Fruit fly (Drosophila melanogaster): ENCODE results near the gene comm2.

The comm2 gene

DNA sequence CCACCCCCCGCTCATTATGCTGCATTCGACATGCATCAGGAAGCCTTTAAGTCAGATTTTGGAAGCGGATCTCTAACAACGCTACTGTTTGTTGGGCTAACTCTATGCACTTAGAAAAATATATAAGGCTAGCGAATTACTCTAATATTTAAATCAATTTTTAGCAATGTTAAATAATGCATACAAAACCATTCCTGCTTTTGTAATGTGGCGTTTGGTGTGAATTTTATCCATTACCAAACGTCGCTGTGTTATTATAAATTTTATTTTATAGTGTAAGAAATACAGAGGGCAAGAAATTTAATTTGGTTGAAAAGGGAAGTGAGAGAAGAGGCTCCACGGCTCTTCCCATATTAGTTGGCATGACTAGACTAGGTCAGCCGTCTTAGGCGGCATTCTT is 26.9 kb downstream of the comm2 start (continued):
- TF ChIP-seq CG8290 (GFP tag; optimal IDR thresholded peaks at IDR 0.05) (no peak), CG8290 (tag; optimal IDR thresholded peaks at IDR 0.05) (no peak), Opbp (GFP tag; IDR thresholded peaks at IDR 0.05; ENCODE audit: partially characterized antibody) (no peak), nom (GFP tag; optimal IDR thresholded peaks at IDR 0.05) (no peak), Dll (GFP tag; IDR thresholded peaks at IDR 0.05; ENCODE audit: partially characterized antibody) (no peak), CG12942 (GFP tag; optimal IDR thresholded peaks at IDR 0.05) (no peak), CG2202 (tag; optimal IDR thresholded peaks at IDR 0.05) (peak; percentile 30), ranshi (GFP tag; IDR thresholded peaks at IDR 0.05) (no peak), Lim3 (GFP tag; IDR thresholded peaks at IDR 0.05) (no peak), CG14860 (GFP tag; IDR thresholded peaks at IDR 0.05; ENCODE audit: partially characterized antibody) (no peak), cas (GFP tag; IDR thresholded peaks at IDR 0.05) (no peak), Usf (GFP tag; optimal IDR thresholded peaks at IDR 0.05) (no peak), CG14014 (GFP tag; IDR thresholded peaks at IDR 0.05) (no peak), Sox100B (GFP tag; optimal IDR thresholded peaks at IDR 0.05) (no peak), CG7928 (GFP tag; optimal IDR thresholded peaks at IDR 0.05) (no peak), Gsc (GFP tag; IDR thresholded peaks at IDR 0.05) (no peak), Lhr (GFP tag; optimal IDR thresholded peaks at IDR 0.05) (no peak), pho (GFP tag; optimal IDR thresholded peaks at IDR 0.05) (no peak), CG30431 (GFP tag; optimal IDR thresholded peaks at IDR 0.05) (peak; percentile 25), CG11093 (GFP tag; IDR thresholded peaks at IDR 0.05) (no peak), Rx (GFP tag; IDR thresholded peaks at IDR 0.05) (no peak), HLHmδ (GFP tag; optimal IDR thresholded peaks at IDR 0.05) (no peak), nerfin-1 (tag; optimal IDR thresholded peaks at IDR 0.05) (no peak), hkb (optimal IDR thresholded peaks at IDR 0.05) (no peak), hkb (GFP tag; IDR thresholded peaks at IDR 0.05) (0 out of 2 replicates have a peak, but pooled peaks have one; percentile 36), sug (tag; optimal IDR thresholded peaks at IDR 0.05) (no peak), Oli (tag; optimal IDR thresholded peaks at IDR 0.05) (peak; percentile 27), Hmx (GFP tag; optimal IDR thresholded peaks at IDR 0.05) (no peak), esg (GFP tag; conservative IDR thresholded peaks at IDR 0.05) (no peak), klu (GFP tag; IDR thresholded peaks at IDR 0.05) (no peak), Nf-YB (GFP tag; optimal IDR thresholded peaks at IDR 0.05) (no peak), ems (GFP tag; optimal IDR thresholded peaks at IDR 0.05) (no peak), CG10565 (GFP tag; optimal IDR thresholded peaks at IDR 0.05) (no peak), ken (GFP tag; IDR thresholded peaks at IDR 0.05) (no peak), cato (GFP tag; optimal IDR thresholded peaks at IDR 0.05; ENCODE audit: borderline replicate concordance) (peak; percentile 7), CG34224 (GFP tag; IDR thresholded peaks at IDR 0.05; ENCODE audit: partially characterized antibody) (no peak), zfh2 (GFP tag; optimal IDR thresholded peaks at IDR 0.05) (no peak), ssp (GFP tag; IDR thresholded peaks at IDR 0.05) (no peak), CG16813 (GFP tag; IDR thresholded peaks at IDR 0.05; ENCODE audit: partially characterized antibody) (no peak), CG12659 (GFP tag; optimal IDR thresholded peaks at IDR 0.05) (no peak), E2f1 (GFP tag; IDR thresholded peaks at IDR 0.05) (no peak), kay (GFP tag; optimal IDR thresholded peaks at IDR 0.05) (no peak), CG15011 (GFP tag; optimal IDR thresholded peaks at IDR 0.05) (no peak), CG5180 (GFP tag; optimal IDR thresholded peaks at IDR 0.05) (no peak), CG7372 (GFP tag; IDR thresholded peaks at IDR 0.05) (no peak), CG13775 (GFP tag; optimal IDR thresholded peaks at IDR 0.05) (no peak), CG31224 (GFP tag; IDR thresholded peaks at IDR 0.05) (no peak), gcm2 (GFP tag; optimal IDR thresholded peaks at IDR 0.05) (no peak), CG7987 (GFP tag; optimal IDR thresholded peaks at IDR 0.05) (no peak), pros (GFP tag; optimal IDR thresholded peaks at IDR 0.05) (no peak), CG11723 (GFP tag; optimal IDR thresholded peaks at IDR 0.05) (no peak), rib (GFP tag; IDR thresholded peaks at IDR 0.05) (no peak)
